Fruit fly (Drosophila melanogaster) whole organism, embryonic: ENCODE measurements around the gene Efhc1.1.

Experiments used
- Atf3 ChIP-seq: fragments of 200-800 bp; sonication (Bioruptor generic); optimal IDR thresholded peaks from 3 replicates; lab custom pipeline; 2016; ENCODE audit warnings: missing biosample characterization, missing genetic modification characterization
- B-H2 ChIP-seq: fragments of 200-800 bp; sonication (Bioruptor generic); optimal IDR thresholded peaks from 2 replicates; lab custom pipeline; 2018; ENCODE audit warnings: missing biosample characterization, mild to moderate bottlenecking, missing genetic modification characterization
- CG10462 ChIP-seq: fragments of 200-800 bp; sonication (Bioruptor generic); optimal IDR thresholded peaks from 2 replicates; lab custom pipeline; 2016; ENCODE audit warnings: missing biosample characterization, missing genetic modification characterization
- CG11398 ChIP-seq: fragments of 200-800 bp; sonication (Bioruptor generic); optimal IDR thresholded peaks from 2 replicates; lab custom pipeline; 2016; ENCODE audit warnings: missing biosample characterization, missing genetic modification characterization
- CG15011 ChIP-seq: fragments of 200-800 bp; sonication (Bioruptor generic); optimal IDR thresholded peaks from 3 replicates; lab custom pipeline; 2018; ENCODE audit warnings: missing biosample characterization, mild to moderate bottlenecking, missing genetic modification characterization
- CG15269 ChIP-seq: fragments of 200-800 bp; sonication (Bioruptor generic); optimal IDR thresholded peaks from 2 replicates; lab custom pipeline; 2018; ENCODE audit warnings: missing biosample characterization, mild to moderate bottlenecking, missing genetic modification characterization, moderate library complexity
- CG1602 ChIP-seq: fragments of 200-800 bp; sonication (Bioruptor generic); optimal IDR thresholded peaks from 3 replicates; lab custom pipeline; 2016; ENCODE audit warnings: missing biosample characterization, missing genetic modification characterization
- CG16863 ChIP-seq: fragments of 200-800 bp; sonication (Bioruptor generic); optimal IDR thresholded peaks from 3 replicates; lab custom pipeline; 2016; ENCODE audit warnings: missing biosample characterization, missing genetic modification characterization
- CG17359 ChIP-seq: fragments of 200-800 bp; sonication (Bioruptor generic); optimal IDR thresholded peaks from 3 replicates; lab custom pipeline; 2018; ENCODE audit warnings: missing biosample characterization, mild to moderate bottlenecking, missing genetic modification characterization, moderate library complexity
- CG3065 ChIP-seq: fragments of 200-800 bp; sonication (Bioruptor generic); optimal IDR thresholded peaks from 2 replicates; lab custom pipeline; 2016; ENCODE audit warnings: missing biosample characterization, missing genetic modification characterization
- CG31441 ChIP-seq: fragments of 200-800 bp; sonication (Bioruptor generic); IDR thresholded peaks from 2 replicates; pipeline ENCODE4 v1.3.6; 2022; ENCODE audit warnings: missing biosample characterization, missing genetic modification characterization
- CG33557 ChIP-seq: fragments of 200-800 bp; sonication (Bioruptor generic); optimal IDR thresholded peaks from 2 replicates; lab custom pipeline; 2019; ENCODE audit warnings: missing biosample characterization, mild to moderate bottlenecking, missing genetic modification characterization, moderate library complexity
- CG5245 ChIP-seq: fragments of 200-800 bp; sonication (Bioruptor generic); optimal IDR thresholded peaks from 3 replicates; lab custom pipeline; 2016; ENCODE audit warnings: missing biosample characterization, missing genetic modification characterization
- CG6689 ChIP-seq: fragments of 200-800 bp; sonication (Bioruptor generic); IDR thresholded peaks from 2 replicates; pipeline ENCODE4 v1.3.6; 2022; ENCODE audit warnings: missing biosample characterization, missing genetic modification characterization
- CG7987 ChIP-seq: fragments of 200-800 bp; sonication (Bioruptor generic); optimal IDR thresholded peaks from 2 replicates; lab custom pipeline; 2018; ENCODE audit warnings: missing biosample characterization, mild to moderate bottlenecking, missing genetic modification characterization, moderate library complexity
- CG8359 ChIP-seq: fragments of 200-800 bp; sonication (Bioruptor generic); optimal IDR thresholded peaks from 2 replicates; lab custom pipeline; 2017; ENCODE audit warnings: missing biosample characterization, mild to moderate bottlenecking, missing genetic modification characterization, borderline replicate concordance
- CG9727 ChIP-seq: fragments of 200-800 bp; sonication (Bioruptor generic); optimal IDR thresholded peaks from 3 replicates; lab custom pipeline; 2017; ENCODE audit warnings: missing biosample characterization, mild to moderate bottlenecking, missing genetic modification characterization
- Camta ChIP-seq: fragments of 200-800 bp; sonication (Bioruptor generic); optimal IDR thresholded peaks from 2 replicates; lab custom pipeline; 2016; ENCODE audit warnings: missing biosample characterization, missing genetic modification characterization
- CoRest ChIP-seq: fragments of 200-800 bp; sonication (Bioruptor generic); optimal IDR thresholded peaks from 3 replicates; lab custom pipeline; 2018; ENCODE audit warnings: missing biosample characterization, mild to moderate bottlenecking, missing genetic modification characterization, moderate library complexity
- Doc2 ChIP-seq: fragments of 200-800 bp; sonication (Bioruptor generic); IDR thresholded peaks from 2 replicates; pipeline ENCODE4 v1.3.6; 2022; ENCODE audit warnings: missing biosample characterization, missing genetic modification characterization
- E2f2 ChIP-seq: fragments of 200-800 bp; sonication (Bioruptor generic); IDR thresholded peaks from 2 replicates; pipeline ENCODE4 v1.3.6; 2022; ENCODE audit warnings: missing biosample characterization, missing genetic modification characterization
- Ets65A ChIP-seq: fragments of 200-800 bp; sonication (Bioruptor generic); peaks from one replicate; lab custom pipeline; 2016; ENCODE audit warnings: missing biosample characterization, missing genetic modification characterization
- Hr3 ChIP-seq: fragments of 200-800 bp; sonication (Bioruptor generic); optimal IDR thresholded peaks from 3 replicates; lab custom pipeline; 2016; ENCODE audit warnings: missing biosample characterization, missing genetic modification characterization
- Mad ChIP-seq: fragments of 200-800 bp; sonication (Bioruptor generic); optimal IDR thresholded peaks from 2 replicates; lab custom pipeline; 2016; ENCODE audit warnings: missing biosample characterization, missing genetic modification characterization
- Meics ChIP-seq: fragments of 200-800 bp; sonication (Bioruptor generic); optimal IDR thresholded peaks from 2 replicates; lab custom pipeline; 2017; ENCODE audit warnings: missing biosample characterization, mild to moderate bottlenecking, missing genetic modification characterization
- Mes4 ChIP-seq: fragments of 200-800 bp; sonication (Bioruptor generic); optimal IDR thresholded peaks from 2 replicates; lab custom pipeline; 2016; ENCODE audit warnings: missing biosample characterization, missing genetic modification characterization
- Sry-δ ChIP-seq: fragments of 200-800 bp; sonication (Bioruptor generic); optimal IDR thresholded peaks from 2 replicates; lab custom pipeline; 2016; ENCODE audit warnings: missing biosample characterization, missing genetic modification characterization
- az2 ChIP-seq: fragments of 200-800 bp; sonication (Bioruptor generic); optimal IDR thresholded peaks from 3 replicates; lab custom pipeline; 2016; ENCODE audit warnings: missing biosample characterization, missing genetic modification characterization
- bab2 ChIP-seq: fragments of 200-800 bp; sonication (Bioruptor generic); optimal IDR thresholded peaks from 2 replicates; lab custom pipeline; 2016; ENCODE audit warnings: missing biosample characterization, missing genetic modification characterization
- btn ChIP-seq: fragments of 200-800 bp; sonication (Bioruptor generic); optimal IDR thresholded peaks from 2 replicates; lab custom pipeline; 2016; ENCODE audit warnings: missing biosample characterization, missing genetic modification characterization
- chinmo ChIP-seq: fragments of 200-800 bp; sonication (Bioruptor generic); IDR thresholded peaks from 4 replicates; pipeline ENCODE4 v1.3.6; 2022; ENCODE audit warnings: missing biosample characterization, missing genetic modification characterization; ENCODE audit not compliant: partially characterized antibody
- chn ChIP-seq: fragments of 200-800 bp; sonication (Bioruptor generic); optimal IDR thresholded peaks from 2 replicates; lab custom pipeline; 2016; ENCODE audit warnings: missing biosample characterization, missing genetic modification characterization
- dan ChIP-seq: fragments of 200-800 bp; sonication (Bioruptor generic); IDR thresholded peaks from 2 replicates; pipeline ENCODE4 v1.3.6; 2022; ENCODE audit warnings: missing biosample characterization, missing genetic modification characterization
- dpn ChIP-seq, 2 experiments: fragments of 200-800 bp; sonication (Bioruptor generic); optimal IDR thresholded peaks; 3 replicates each; lab custom pipeline; 2016; ENCODE audit warnings: missing biosample characterization in 2 of 2, missing genetic modification characterization in 2 of 2
- dysf ChIP-seq: fragments of 200-800 bp; sonication (Bioruptor generic); IDR thresholded peaks from 3 replicates; pipeline ENCODE4 v1.3.6; 2022; ENCODE audit warnings: missing biosample characterization, missing genetic modification characterization
- grau ChIP-seq: fragments of 200-800 bp; optimal IDR thresholded peaks from 3 replicates; lab custom pipeline; 2019; ENCODE audit warnings: missing biosample characterization, mild to moderate bottlenecking, missing genetic modification characterization, moderate library complexity
- ham ChIP-seq: fragments of 200-800 bp; sonication (Bioruptor generic); IDR thresholded peaks from 2 replicates; pipeline ENCODE4 v1.3.6; 2022; ENCODE audit warnings: missing biosample characterization, missing genetic modification characterization
- hbn ChIP-seq: fragments of 200-800 bp; sonication (Bioruptor generic); IDR thresholded peaks from 2 replicates; pipeline ENCODE4 v1.3.6; 2022; ENCODE audit warnings: missing biosample characterization, missing genetic modification characterization; ENCODE audit not compliant: partially characterized antibody
- ind ChIP-seq: fragments of 200-800 bp; sonication (Bioruptor generic); optimal IDR thresholded peaks from 3 replicates; lab custom pipeline; 2016; ENCODE audit warnings: missing biosample characterization, missing genetic modification characterization
- kah ChIP-seq: fragments of 200-800 bp; sonication (Bioruptor generic); optimal IDR thresholded peaks from 2 replicates; lab custom pipeline; 2018; ENCODE audit warnings: missing biosample characterization, mild to moderate bottlenecking, missing genetic modification characterization
- kni ChIP-seq: fragments of 200-800 bp; sonication (Bioruptor generic); optimal IDR thresholded peaks from 3 replicates; lab custom pipeline; 2017; ENCODE audit warnings: mild to moderate bottlenecking, missing biosample characterization, missing genetic modification reagents, missing genetic modification characterization
- knrl ChIP-seq: fragments of 200-800 bp; sonication (Bioruptor generic); IDR thresholded peaks from 3 replicates; pipeline ENCODE4 v1.3.6; 2022; ENCODE audit warnings: missing biosample characterization, missing genetic modification characterization; ENCODE audit not compliant: partially characterized antibody
- lilli ChIP-seq: fragments of 200-800 bp; sonication (Bioruptor generic); optimal IDR thresholded peaks from 3 replicates; lab custom pipeline; 2016; ENCODE audit warnings: missing biosample characterization, missing genetic modification characterization
- lmd ChIP-seq: fragments of 200-800 bp; sonication (Bioruptor generic); IDR thresholded peaks from 2 replicates; pipeline ENCODE4 v1.3.6; 2022; ENCODE audit warnings: missing biosample characterization, missing genetic modification characterization
- nom ChIP-seq: fragments of 200-800 bp; sonication (Bioruptor generic); optimal IDR thresholded peaks from 2 replicates; lab custom pipeline; 2017; ENCODE audit warnings: missing biosample characterization, missing genetic modification characterization, mild to moderate bottlenecking, moderate library complexity, missing genetic modification reagents
- p53 ChIP-seq: fragments of 200-800 bp; sonication (Bioruptor generic); optimal IDR thresholded peaks from 2 replicates; lab custom pipeline; 2016; ENCODE audit warnings: missing biosample characterization, missing genetic modification characterization
- pros ChIP-seq: fragments of 200-800 bp; sonication (Bioruptor generic); optimal IDR thresholded peaks from 3 replicates; lab custom pipeline; 2019; ENCODE audit warnings: missing biosample characterization, mild to moderate bottlenecking, missing genetic modification characterization, moderate library complexity
- run ChIP-seq: fragments of 200-800 bp; sonication (Bioruptor generic); optimal IDR thresholded peaks from 3 replicates; lab custom pipeline; 2018; ENCODE audit warnings: missing biosample characterization, mild to moderate bottlenecking, missing genetic modification characterization
- sens ChIP-seq: fragments of 200-800 bp; sonication (Bioruptor generic); peaks from one replicate; lab custom pipeline; 2016; ENCODE audit warnings: missing biosample characterization, missing genetic modification characterization
- sob ChIP-seq: fragments of 200-800 bp; sonication (Bioruptor generic); IDR thresholded peaks from 2 replicates; pipeline ENCODE4 v1.3.6; 2022; ENCODE audit warnings: missing biosample characterization, missing genetic modification characterization
- tgo ChIP-seq: fragments of 200-800 bp; sonication (Bioruptor generic); IDR thresholded peaks from 3 replicates; pipeline ENCODE4 v1.3.6; 2022; ENCODE audit warnings: missing biosample characterization, missing genetic modification characterization
- tio ChIP-seq: fragments of 200-800 bp; sonication (Bioruptor generic); optimal IDR thresholded peaks from 2 replicates; lab custom pipeline; 2017; ENCODE audit warnings: missing biosample characterization, missing genetic modification characterization, inconsistent platforms

Gene Efhc1.1

DNA sequence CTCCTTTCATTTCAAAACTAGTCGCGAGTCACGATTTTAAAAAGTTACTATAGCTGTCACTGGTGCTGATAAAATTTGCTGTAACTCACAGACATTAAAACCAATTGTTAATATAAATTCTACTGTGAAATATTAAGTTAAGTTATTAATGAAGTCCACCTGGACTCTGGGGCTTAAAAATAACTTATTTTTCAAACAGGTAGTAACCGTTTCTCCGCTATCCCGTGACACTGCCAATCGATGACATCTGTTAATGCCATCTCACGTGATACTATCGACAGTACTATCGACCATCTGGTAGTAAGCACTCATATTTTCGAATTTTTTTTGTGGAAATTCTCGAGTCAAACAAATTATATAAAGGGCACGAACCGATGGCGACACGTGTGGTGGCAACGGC is 49.5 kb downstream of the Efhc1.1 start, which contains the start of the genes CG12379 and MagR (continued):
- TF ChIP-seq grau (tag; lab: Kevin White, UChicago) (peak; percentile 70), Mad (GFP tag; lab: Kevin White, UChicago) (peak; percentile 30), CG15011 (no peak), knrl (GFP tag; lab: Robert Waterston, UW) (peak; percentile 86), CG33557 (GFP tag; lab: Kevin White, UChicago) (peak; percentile 64), CG11398 (peak; percentile 29), tgo (GFP tag; lab: Robert Waterston, UW) (peak; percentile 42; the same call in 1 of the 3 replicates), Doc2 (no peak), ind (GFP tag; lab: Kevin White, UChicago) (peak; percentile 62), ham (no peak), CG9727 (peak; percentile 64), nom (GFP tag; lab: Kevin White, UChicago) (peak; percentile 28), chinmo (0 out of 4 replicates have a peak, but pooled peaks have one; percentile 67), Hr3 (GFP tag; lab: Kevin White, UChicago) (peak; percentile 54), CG10462 (no peak), sens (GFP tag; lab: Kevin White, UChicago) (peak; percentile 93), lilli (GFP tag; lab: Kevin White, UChicago) (peak; percentile 82), sob (GFP tag; lab: Robert Waterston, UW) (peak; percentile 58), chn (GFP tag; lab: Kevin White, UChicago) (peak; percentile 56), pros (GFP tag; lab: Kevin White, UChicago) (no peak), CG16863 (peak; percentile 45), CG6689 (GFP tag; lab: Robert Waterston, UW) (peak; percentile 28; the same call in 1 of the 2 replicates), CG5245 (GFP tag; lab: Kevin White, UChicago) (no peak), kah (GFP tag; lab: Kevin White, UChicago) (peak; percentile 6), CG8359 (GFP tag; lab: Kevin White, UChicago) (no peak), az2 (GFP tag; lab: Kevin White, UChicago) (peak; percentile 31), bab2 (GFP tag; lab: Kevin White, UChicago) (peak; percentile 59), E2f2 (GFP tag; lab: Robert Waterston, UW) (peak; percentile 34; the same call in 1 of the 2 replicates), CG31441 (GFP tag; lab: Robert Waterston, UW) (peak; percentile 96), dpn (GFP tag; optimal IDR thresholded peaks at IDR 0.05; lab: Kevin White, UChicago) (peak; percentile 53 to 71), dan (no peak), run (tag; lab: Kevin White, UChicago) (no peak), btn (GFP tag; lab: Kevin White, UChicago) (no peak), Ets65A (GFP tag; lab: Kevin White, UChicago) (peak; percentile 71), Camta (GFP tag; lab: Kevin White, UChicago) (peak; percentile 55), lmd (peak; percentile 62), tio (no peak), CG3065 (GFP tag; lab: Kevin White, UChicago) (peak; percentile 16), CoRest (peak; percentile 78), CG1602 (GFP tag; lab: Kevin White, UChicago) (peak; percentile 45), Atf3 (GFP tag; lab: Kevin White, UChicago) (no peak), Mes4 (peak; percentile 25), p53 (no peak), CG15269 (no peak), dysf (GFP tag; lab: Robert Waterston, UW) (peak; percentile 56; the same call in 1 of the 3 replicates), Sry-δ (GFP tag; lab: Kevin White, UChicago) (peak; percentile 85), CG17359 (peak; percentile 27), CG7987 (peak; percentile 19), hbn (GFP tag; lab: Robert Waterston, UW) (peak; percentile 66), kni (peak; percentile 43), Meics (GFP tag; lab: Kevin White, UChicago) (peak; percentile 53), B-H2 (peak; percentile 73)
